Worm (Caenorhabditis elegans): Measurements from ENCODE around the gene F07H5.7.

Gene F07H5.7

ce11 chrII:8765131-8765530 is 28.8 kb downstream of the F07H5.7 start:
- TF ChIP-seq dmd-9 (GFP tag; IDR thresholded peaks at IDR 0.05) (no peak), mxl-3 (GFP tag; optimal IDR thresholded peaks at IDR 0.05) (peak; percentile 95), dmd-6 (GFP tag; IDR thresholded peaks at IDR 0.05) (peak; percentile 75), nhr-48 (tag; optimal IDR thresholded peaks at IDR 0.05) (peak; percentile 68), hlh-11 (tag; optimal IDR thresholded peaks at IDR 0.05) (peak; percentile 59), tra-1 (GFP tag; IDR thresholded peaks at IDR 0.05) (peak; percentile 58; the same call in 1 of the 2 replicates), lin-15B (tag; optimal IDR thresholded peaks at IDR 0.05) (no peak), aha-1 (tag) (peak; percentile 70), gei-8 (GFP tag; optimal IDR thresholded peaks at IDR 0.05) (peak; percentile 27), nhr-25 (tag; optimal IDR thresholded peaks at IDR 0.05; ENCODE audit: borderline replicate concordance, insufficient read depth) (peak; percentile 30), nhr-28 (tag; optimal IDR thresholded peaks at IDR 0.05) (peak; percentile 87), ceh-44 (GFP tag; IDR thresholded peaks at IDR 0.05) (no peak), mdl-1 (tag; optimal IDR thresholded peaks at IDR 0.05) (peak; percentile 55 to 94), dve-1 (tag; optimal IDR thresholded peaks at IDR 0.05; ENCODE audit: insufficient read depth) (peak; percentile 31), hlh-30 (tag; optimal IDR thresholded peaks at IDR 0.05; ENCODE audit: insufficient read depth) (peak; percentile 72), pha-4 (GFP tag; IDR thresholded peaks at IDR 0.05) (no peak), pha-4 (tag; optimal IDR thresholded peaks at IDR 0.05) (no peak), skn-1 (tag; optimal IDR thresholded peaks at IDR 0.05) (no peak)

ce11 chrII:8764332-8764731 is 29.6 kb downstream of the F07H5.7 start:
- TF ChIP-seq unc-62 (GFP tag; optimal IDR thresholded peaks at IDR 0.05 in 1 of 2) (peak in 1 of 2 experiments; percentile 13), unc-62 (tag; optimal IDR thresholded peaks at IDR 0.05) (no peak), jun-1 (tag; optimal IDR thresholded peaks at IDR 0.05) (no peak), cey-2 (tag; optimal IDR thresholded peaks at IDR 0.05; ENCODE audit: borderline replicate concordance, insufficient read depth) (no peak), F26F4.8 (GFP tag; conservative IDR thresholded peaks at IDR 0.05) (no peak), hlh-30 (tag; optimal IDR thresholded peaks at IDR 0.05; ENCODE audit: insufficient read depth) (peak; percentile 35), aha-1 (tag) (peak; percentile 8)

- TF ChIP-seq nhr-28 (tag; optimal IDR thresholded peaks at IDR 0.05), result peak; percentile 56
- no peak for TF ChIP-seq mdt-29 (GFP tag; IDR thresholded peaks at IDR 0.05)
- TF ChIP-seq aha-1 (tag), result peak; percentile 68
Observed at ce11 chrII:8763367-8763766, 30.6 kb downstream of the F07H5.7 start.

ce11 chrII:8761739-8762138 is 32.2 kb downstream of the F07H5.7 start:
- TF ChIP-seq pqm-1 (tag; optimal IDR thresholded peaks at IDR 0.05), result peak; percentile 44
- TF ChIP-seq nhr-28 (tag; optimal IDR thresholded peaks at IDR 0.05), result peak; percentile 19
- no peak for TF ChIP-seq aha-1 (tag)
- TF ChIP-seq dmd-6 (GFP tag; IDR thresholded peaks at IDR 0.05), result 0 out of 2 replicates have a peak, but pooled peaks have one; percentile 15

ce11 chrII:8759493-8759892 is 34.5 kb downstream of the F07H5.7 start, which contains the start of gene fut-1:
TSS of gene fut-1 (minus strand) at chrII:8759593.
- TF ChIP-seq dmd-6 (GFP tag; IDR thresholded peaks at IDR 0.05), result no peak
- no peak for TF ChIP-seq tra-1 (GFP tag; IDR thresholded peaks at IDR 0.05)
- no peak for TF ChIP-seq zip-2 (tag; optimal IDR thresholded peaks at IDR 0.05)
- TF ChIP-seq mxl-3 (GFP tag; optimal IDR thresholded peaks at IDR 0.05), result no peak
- TF ChIP-seq madf-5 (GFP tag; IDR thresholded peaks at IDR 0.05), result no peak
- no peak for TF ChIP-seq lir-3 (tag; optimal IDR thresholded peaks at IDR 0.05)
- no peak for TF ChIP-seq daf-19 (GFP tag; conservative IDR thresholded peaks at IDR 0.05)
- no peak for TF ChIP-seq nhr-6 (tag; optimal IDR thresholded peaks at IDR 0.05)
- TF ChIP-seq ceh-32 (tag; optimal IDR thresholded peaks at IDR 0.05; ENCODE audit: poor library complexity), result no peak
- no peak for TF ChIP-seq ceh-62 (tag; optimal IDR thresholded peaks at IDR 0.05)
- TF ChIP-seq snpc-4 (tag; optimal IDR thresholded peaks at IDR 0.05), result no peak
- TF ChIP-seq daf-12 (tag; optimal IDR thresholded peaks at IDR 0.05), result no peak
- no peak for TF ChIP-seq mep-1 (tag; optimal IDR thresholded peaks at IDR 0.05)
- no peak for TF ChIP-seq hif-1 (tag; optimal IDR thresholded peaks at IDR 0.05)
- no peak for TF ChIP-seq egl-43 (GFP tag; IDR thresholded peaks at IDR 0.05)
- no peak for TF ChIP-seq jun-1 (tag; optimal IDR thresholded peaks at IDR 0.05)
- no peak for TF ChIP-seq ceh-44 (GFP tag; IDR thresholded peaks at IDR 0.05)
